Worm (Caenorhabditis elegans): ENCODE measurements around the gene hsd-3.

Gene hsd-3

DNA sequence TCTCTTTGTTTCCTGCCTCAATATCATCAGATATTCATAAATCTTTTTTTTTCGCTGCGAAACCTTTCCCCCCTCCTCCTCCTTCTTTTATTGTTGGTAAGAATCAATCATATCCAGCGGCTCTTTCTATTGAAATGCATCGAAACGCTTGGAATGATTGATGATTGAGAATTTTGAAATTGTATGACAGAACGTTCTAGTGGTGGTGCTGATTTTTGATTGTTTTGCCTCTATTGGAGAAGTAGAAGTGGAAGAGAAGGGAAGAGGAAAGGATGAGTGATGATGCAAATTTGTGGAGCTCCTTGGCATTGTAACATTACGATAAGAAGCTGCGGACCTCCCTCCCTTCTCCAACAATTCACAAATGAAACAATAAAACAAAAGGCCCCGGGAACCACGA, 43.5 kb upstream of the hsd-3 start:
- no peak for TF ChIP-seq F13H6.1 (tag; optimal IDR thresholded peaks at IDR 0.05)
- TF ChIP-seq unc-55 (GFP tag; optimal IDR thresholded peaks at IDR 0.05), result peak; percentile 51
- no peak for TF ChIP-seq skn-1 (tag; optimal IDR thresholded peaks at IDR 0.05)
- no peak for TF ChIP-seq dmd-4 (tag; optimal IDR thresholded peaks at IDR 0.05)
- TF ChIP-seq lsy-2 (tag; optimal IDR thresholded peaks at IDR 0.05), result no peak
- TF ChIP-seq ceh-82 (tag; optimal IDR thresholded peaks at IDR 0.05), result no peak
- TF ChIP-seq unc-62 (GFP tag; optimal IDR thresholded peaks at IDR 0.05), result no peak
- peak; percentile 2 for TF ChIP-seq mab-5 (tag; optimal IDR thresholded peaks at IDR 0.05)

DNA sequence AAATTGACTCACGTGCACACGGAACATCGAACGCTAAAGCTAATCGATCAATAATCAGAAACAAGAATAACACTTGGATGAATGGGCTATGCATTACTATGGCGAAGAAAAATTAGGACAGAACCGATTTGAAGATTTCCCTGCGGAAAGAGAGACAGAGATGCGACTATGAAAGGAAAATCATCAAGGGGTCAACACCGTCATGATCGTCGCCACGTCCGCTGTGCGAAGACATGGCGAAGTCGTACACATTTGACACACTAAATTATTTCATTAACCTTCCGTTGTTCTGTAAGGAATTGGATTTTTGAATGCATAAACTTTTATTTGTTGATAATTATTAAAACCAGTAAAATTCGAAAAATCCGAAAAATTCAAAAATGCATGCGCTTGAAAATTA, 39.9 kb upstream of the hsd-3 start, which contains the start of gene M03F4.6:
Gene M03F4.6 (minus strand): TSS at position 101 of the 400 bp plus-strand sequence.
- TF ChIP-seq lin-13 (GFP tag; optimal IDR thresholded peaks at IDR 0.05) (peak; percentile 0), F13H6.1 (tag; optimal IDR thresholded peaks at IDR 0.05) (no peak), C34F6.9 (tag; optimal IDR thresholded peaks at IDR 0.05) (peak; percentile 9), nhr-12 (tag; optimal IDR thresholded peaks at IDR 0.05) (no peak), ztf-4 (tag; optimal IDR thresholded peaks at IDR 0.05) (peak; percentile 76), nhr-10 (tag; optimal IDR thresholded peaks at IDR 0.05) (no peak), lsy-2 (tag; optimal IDR thresholded peaks at IDR 0.05) (peak in 1 of 2 experiments; percentile 54), sem-4 (tag; optimal IDR thresholded peaks at IDR 0.05) (peak; percentile 65), nhr-21 (tag; optimal IDR thresholded peaks at IDR 0.05) (peak; percentile 20), mab-5 (tag; optimal IDR thresholded peaks at IDR 0.05) (no peak), blmp-1 (tag; optimal IDR thresholded peaks at IDR 0.05; ENCODE audit: insufficient read depth) (peak; percentile 32), sma-9 (GFP tag; optimal IDR thresholded peaks at IDR 0.05) (peak; percentile 68), sma-9 (tag; optimal IDR thresholded peaks at IDR 0.05) (no peak), dmd-4 (tag; optimal IDR thresholded peaks at IDR 0.05) (no peak)

DNA sequence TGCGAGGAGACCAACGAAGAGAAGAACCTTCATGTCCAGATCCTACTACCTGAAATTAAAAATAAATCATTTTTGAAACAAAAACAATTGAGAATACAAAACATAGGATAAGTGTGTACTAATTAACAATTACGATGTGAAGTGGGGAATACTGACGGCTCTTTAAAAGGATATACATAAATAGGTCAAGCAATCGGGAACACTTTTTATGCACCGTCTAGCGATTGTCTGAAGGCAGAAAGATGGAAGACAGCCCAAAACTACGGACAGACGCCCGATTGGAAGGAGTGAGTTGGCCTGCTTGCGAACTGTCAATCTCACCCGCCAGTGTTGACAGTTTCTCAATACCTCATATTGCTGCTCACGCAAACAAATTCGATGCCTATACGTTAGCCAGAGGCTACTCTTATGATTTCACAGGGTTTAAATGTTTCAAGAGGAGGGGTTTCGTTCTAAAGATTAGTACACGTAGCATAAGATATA, 38.2 kb upstream of the hsd-3 start, which contains the start of gene calu-1:
Gene calu-1 (minus strand): TSS at position 51 of the 483 bp plus-strand sequence.
- no peak for TF ChIP-seq sma-3 (GFP tag; optimal IDR thresholded peaks at IDR 0.05)
- TF ChIP-seq nhr-12 (tag; optimal IDR thresholded peaks at IDR 0.05), result no peak
- no peak for TF ChIP-seq lsy-2 (tag; optimal IDR thresholded peaks at IDR 0.05)
- TF ChIP-seq elt-3 (tag; optimal IDR thresholded peaks at IDR 0.05), result no peak
- no peak for TF ChIP-seq egl-27 (tag; optimal IDR thresholded peaks at IDR 0.05)
- TF ChIP-seq mbf-1 (tag; optimal IDR thresholded peaks at IDR 0.05), result no peak
- no peak for TF ChIP-seq ama-1 (optimal IDR thresholded peaks at IDR 0.05)
- TF ChIP-seq crh-2 (tag; optimal IDR thresholded peaks at IDR 0.05), result no peak
- no peak for TF ChIP-seq unc-39 (tag; optimal IDR thresholded peaks at IDR 0.05)
- no peak for TF ChIP-seq lin-13 (GFP tag; optimal IDR thresholded peaks at IDR 0.05)

DNA sequence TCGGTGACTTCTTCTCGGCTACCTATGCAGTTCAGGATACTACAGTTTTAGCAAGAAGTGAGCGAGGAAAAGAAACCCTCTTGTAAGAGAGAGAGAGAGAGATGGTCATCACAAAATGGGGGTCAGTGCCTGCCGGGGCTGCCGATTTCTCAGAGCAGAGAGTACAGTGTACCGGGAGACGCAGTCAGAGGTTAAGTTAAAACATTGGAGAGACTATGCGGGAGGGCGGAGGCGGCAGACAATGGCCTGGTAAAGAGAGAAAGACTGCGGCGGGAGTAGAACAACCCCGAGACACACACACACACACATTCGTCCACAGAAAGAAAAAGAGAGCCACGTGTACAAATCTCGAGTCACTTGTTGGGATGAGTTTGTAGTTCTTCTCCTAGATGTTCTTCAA, 37.7 kb upstream of the hsd-3 start:
- TF ChIP-seq zag-1 (tag; optimal IDR thresholded peaks at IDR 0.05) (no peak), lin-39 (tag; optimal IDR thresholded peaks at IDR 0.05) (no peak), ztf-4 (tag; optimal IDR thresholded peaks at IDR 0.05) (no peak), R02D3.7 (tag; optimal IDR thresholded peaks at IDR 0.05) (no peak), elt-1 (tag; optimal IDR thresholded peaks at IDR 0.05) (no peak), ZK546.5 (tag; optimal IDR thresholded peaks at IDR 0.05) (no peak), nhr-11 (tag; optimal IDR thresholded peaks at IDR 0.05) (peak; percentile 48), nhr-237 (tag; optimal IDR thresholded peaks at IDR 0.05) (no peak), unc-39 (tag; optimal IDR thresholded peaks at IDR 0.05) (no peak), aly-2 (tag; optimal IDR thresholded peaks at IDR 0.05) (no peak), crh-2 (tag; optimal IDR thresholded peaks at IDR 0.05) (peak; percentile 74), egl-27 (tag; optimal IDR thresholded peaks at IDR 0.05) (no peak), lin-13 (GFP tag; optimal IDR thresholded peaks at IDR 0.05) (no peak), mbf-1 (tag; optimal IDR thresholded peaks at IDR 0.05) (no peak), nhr-25 (tag; optimal IDR thresholded peaks at IDR 0.05) (peak; percentile 51), sma-3 (GFP tag; optimal IDR thresholded peaks at IDR 0.05) (peak; percentile 2), nhr-129 (tag; optimal IDR thresholded peaks at IDR 0.05) (peak; percentile 84), nhr-12 (tag; optimal IDR thresholded peaks at IDR 0.05) (no peak), blmp-1 (tag; optimal IDR thresholded peaks at IDR 0.05; ENCODE audit: insufficient read depth) (peak; percentile 41), dmd-4 (tag; optimal IDR thresholded peaks at IDR 0.05) (no peak), fos-1 (tag; optimal IDR thresholded peaks at IDR 0.05) (peak; percentile 36), nhr-10 (tag; optimal IDR thresholded peaks at IDR 0.05) (no peak), sem-4 (tag; optimal IDR thresholded peaks at IDR 0.05) (peak; percentile 40), snpc-4 (tag; optimal IDR thresholded peaks at IDR 0.05) (no peak), unc-62 (GFP tag; optimal IDR thresholded peaks at IDR 0.05) (no peak), nhr-23 (tag; optimal IDR thresholded peaks at IDR 0.05) (no peak), ceh-82 (tag; optimal IDR thresholded peaks at IDR 0.05) (no peak), ztf-11 (tag; optimal IDR thresholded peaks at IDR 0.05) (no peak), unc-55 (GFP tag; optimal IDR thresholded peaks at IDR 0.05) (no peak), peb-1 (tag; optimal IDR thresholded peaks at IDR 0.05) (peak; percentile 54), lin-11 (tag; optimal IDR thresholded peaks at IDR 0.05) (no peak), Y55F3AM.14 (GFP tag; optimal IDR thresholded peaks at IDR 0.05) (no peak), sma-9 (GFP tag; optimal IDR thresholded peaks at IDR 0.05) (peak; percentile 41), sma-9 (tag; optimal IDR thresholded peaks at IDR 0.05) (no peak), alr-1 (tag; optimal IDR thresholded peaks at IDR 0.05) (no peak), nhr-6 (tag; optimal IDR thresholded peaks at IDR 0.05) (no peak), F13H6.1 (tag; optimal IDR thresholded peaks at IDR 0.05) (peak; percentile 79), nhr-77 (tag; optimal IDR thresholded peaks at IDR 0.05) (no peak), ztf-1 (GFP tag; conservative IDR thresholded peaks at IDR 0.05) (no peak)

Measured in whole organism, L2 larva.